Fruit fly (Drosophila melanogaster) whole organism, embryonic: ENCODE results near the gene GC.

Experiments
- Abd-B ChIP-seq: fragments of 200-800 bp; sonication (Bioruptor generic); optimal IDR thresholded peaks from 2 replicates; lab custom pipeline; 2018; ENCODE audit warnings: missing biosample characterization, mild to moderate bottlenecking, missing genetic modification characterization, moderate library complexity
- Ada2b ChIP-seq: fragments of 200-800 bp; sonication (Bioruptor generic); IDR thresholded peaks from 2 replicates; pipeline ENCODE4 v1.3.6; 2022; ENCODE audit warnings: missing biosample characterization, missing genetic modification characterization
- Antp ChIP-seq: fragments of 200-800 bp; sonication (Bioruptor generic); optimal IDR thresholded peaks from 3 replicates; lab custom pipeline; 2016; ENCODE audit warnings: missing biosample characterization, missing genetic modification characterization
- B-H1 ChIP-seq: fragments of 200-800 bp; sonication (Bioruptor generic); IDR thresholded peaks from 3 replicates; pipeline ENCODE4 v1.3.6; 2022; ENCODE audit warnings: missing biosample characterization, missing genetic modification characterization
- BtbVII ChIP-seq: fragments of 200-800 bp; sonication (Bioruptor generic); optimal IDR thresholded peaks from 3 replicates; lab custom pipeline; 2017; ENCODE audit warnings: missing biosample characterization, mild to moderate bottlenecking, missing genetic modification characterization
- CG10274 ChIP-seq: fragments of 200-800 bp; sonication (Bioruptor generic); optimal IDR thresholded peaks from 3 replicates; lab custom pipeline; 2017; ENCODE audit warnings: missing biosample characterization, mild to moderate bottlenecking, missing genetic modification characterization
- CG10979 ChIP-seq: fragments of 200-800 bp; sonication (Bioruptor generic); optimal IDR thresholded peaks from 2 replicates; lab custom pipeline; 2018; ENCODE audit warnings: missing biosample characterization, mild to moderate bottlenecking, missing genetic modification characterization, moderate library complexity
- CG11398 ChIP-seq: fragments of 200-800 bp; sonication (Bioruptor generic); optimal IDR thresholded peaks from 2 replicates; lab custom pipeline; 2016; ENCODE audit warnings: missing biosample characterization, missing genetic modification characterization
- CG11456 ChIP-seq: fragments of 200-800 bp; sonication (Bioruptor generic); IDR thresholded peaks from 3 replicates; pipeline ENCODE4 v1.3.6; 2022; ENCODE audit warnings: missing biosample characterization, missing genetic modification characterization
- CG17361 ChIP-seq: fragments of 200-800 bp; sonication (Bioruptor generic); IDR thresholded peaks from 3 replicates; pipeline ENCODE4 v1.3.6; 2022; ENCODE audit warnings: missing biosample characterization, missing genetic modification characterization
- CG18764 ChIP-seq: fragments of 200-800 bp; sonication (Bioruptor generic); optimal IDR thresholded peaks from 3 replicates; lab custom pipeline; 2016; ENCODE audit warnings: missing biosample characterization, missing genetic modification characterization
- CG3163 ChIP-seq: fragments of 200-800 bp; sonication (Bioruptor generic); optimal IDR thresholded peaks from 3 replicates; lab custom pipeline; 2016; ENCODE audit warnings: missing biosample characterization, missing genetic modification characterization
- CG3847 ChIP-seq: fragments of 200-800 bp; sonication (Bioruptor generic); IDR thresholded peaks from 2 replicates; pipeline ENCODE4 v1.3.6; 2022; ENCODE audit warnings: missing biosample characterization, missing genetic modification characterization
- CG4360 ChIP-seq: fragments of 200-800 bp; sonication (Bioruptor generic); IDR thresholded peaks from 2 replicates; pipeline ENCODE4 v1.3.6; 2022; ENCODE audit warnings: missing biosample characterization, missing genetic modification characterization
- CG43689 ChIP-seq: fragments of 200-800 bp; sonication (Bioruptor generic); IDR thresholded peaks from 2 replicates; pipeline ENCODE4 v1.3.6; 2022; ENCODE audit warnings: missing biosample characterization, missing genetic modification characterization
- CG4820 ChIP-seq: fragments of 200-800 bp; sonication (Bioruptor generic); optimal IDR thresholded peaks from 3 replicates; lab custom pipeline; 2016; ENCODE audit warnings: missing biosample characterization, missing genetic modification characterization
- CG5953 ChIP-seq: fragments of 200-800 bp; sonication (Bioruptor generic); IDR thresholded peaks from 2 replicates; pipeline ENCODE4 v1.3.6; 2022; ENCODE audit warnings: missing biosample characterization, missing genetic modification characterization
- CG7357 ChIP-seq: fragments of 200-800 bp; sonication (Bioruptor generic); IDR thresholded peaks from 3 replicates; pipeline ENCODE4 v1.3.6; 2022; ENCODE audit warnings: missing biosample characterization, missing genetic modification characterization
- CG7963 ChIP-seq: fragments of 200-800 bp; sonication (Bioruptor generic); IDR thresholded peaks from 3 replicates; pipeline ENCODE4 v1.3.6; 2022; ENCODE audit warnings: missing biosample characterization, missing genetic modification characterization; ENCODE audit not compliant: partially characterized antibody
- CG8089 ChIP-seq: fragments of 200-800 bp; sonication (Bioruptor generic); optimal IDR thresholded peaks from 3 replicates; lab custom pipeline; 2016; ENCODE audit warnings: missing biosample characterization, missing genetic modification characterization
- CG8478 ChIP-seq: fragments of >200 bp; optimal IDR thresholded peaks from 2 replicates; lab custom pipeline; 2018
- CkIIα-i1 ChIP-seq: fragments of 200-800 bp; sonication (Bioruptor generic); IDR thresholded peaks from 2 replicates; pipeline ENCODE4 v1.3.6; 2022; ENCODE audit warnings: missing biosample characterization, missing genetic modification characterization
- CrebB ChIP-seq: fragments of 200-800 bp; sonication (Bioruptor generic); optimal IDR thresholded peaks from 3 replicates; lab custom pipeline; 2018; ENCODE audit warnings: missing biosample characterization, mild to moderate bottlenecking, missing genetic modification characterization
- D ChIP-seq, 2 experiments: fragments of 200-800 bp in 1 of 2; fragments of >200 bp in 1 of 2; sonication (Bioruptor generic) in 1 of 2; optimal IDR thresholded peaks; 2 replicates in 1 of 2; 3 replicates in 1 of 2; lab custom pipeline; 2017; ENCODE audit warnings: mild to moderate bottlenecking in 1 of 2, missing biosample characterization in 1 of 2, missing genetic modification characterization in 1 of 2, missing genetic modification reagents in 1 of 2
- Dfd ChIP-seq, 2 experiments: fragments of >200 bp; optimal IDR thresholded peaks; 2 replicates each; lab custom pipeline; 2017; ENCODE audit warnings: missing biosample characterization in 2 of 2, missing genetic modification characterization in 2 of 2
- Dip2 ChIP-seq: fragments of 200-800 bp; sonication (Bioruptor generic); IDR thresholded peaks from 2 replicates; pipeline ENCODE4 v1.3.6; 2022; ENCODE audit warnings: missing biosample characterization, missing genetic modification characterization
- Dref ChIP-seq: fragments of 200-800 bp; sonication (Bioruptor generic); IDR thresholded peaks from 2 replicates; pipeline ENCODE4 v1.3.6; 2022; ENCODE audit warnings: missing biosample characterization, missing genetic modification characterization
- Eip74EF ChIP-seq, 2 experiments: fragments of 200-800 bp in 1 of 2; fragments of >200 bp in 1 of 2; sonication (Bioruptor generic) in 1 of 2; optimal IDR thresholded peaks; 2 replicates each; lab custom pipeline; 2017 to 2019; ENCODE audit warnings: missing biosample characterization in 2 of 2, missing genetic modification characterization in 2 of 2, mild to moderate bottlenecking in 1 of 2, moderate library complexity in 1 of 2
- Ets65A ChIP-seq: fragments of 200-800 bp; sonication (Bioruptor generic); peaks from one replicate; lab custom pipeline; 2016; ENCODE audit warnings: missing biosample characterization, missing genetic modification characterization
- Fer2 ChIP-seq: fragments of 200-800 bp; sonication (Bioruptor generic); optimal IDR thresholded peaks from 2 replicates; lab custom pipeline; 2018; ENCODE audit warnings: missing biosample characterization, mild to moderate bottlenecking, missing genetic modification characterization, moderate library complexity
- Kr ChIP-seq: fragments of 200-800 bp; sonication (Bioruptor generic); optimal IDR thresholded peaks from 2 replicates; lab custom pipeline; 2017; ENCODE audit warnings: missing biosample characterization, mild to moderate bottlenecking, missing genetic modification characterization
- NFAT ChIP-seq: fragments of 200-800 bp; sonication (Bioruptor generic); IDR thresholded peaks from 2 replicates; pipeline ENCODE4 v1.3.6; 2022; ENCODE audit warnings: missing biosample characterization, missing genetic modification characterization
- Neu2 ChIP-seq: fragments of 200-800 bp; sonication (Bioruptor generic); optimal IDR thresholded peaks from 3 replicates; lab custom pipeline; 2016; ENCODE audit warnings: missing biosample characterization, missing genetic modification characterization, borderline replicate concordance
- TFAM ChIP-seq: fragments of 200-800 bp; sonication (Bioruptor generic); optimal IDR thresholded peaks from 2 replicates; lab custom pipeline; 2017; ENCODE audit warnings: missing biosample characterization, missing genetic modification characterization, inconsistent platforms
- Trl ChIP-seq, 3 experiments: fragments of >200 bp in 2 of 3; fragments of 200-800 bp in 1 of 3; sonication (Bioruptor generic) in 1 of 3; optimal IDR thresholded peaks; 2 replicates in 1 of 3; 3 replicates in 2 of 3; lab custom pipeline; 2016 to 2017; ENCODE audit warnings: missing biosample characterization in 1 of 3, missing genetic modification characterization in 1 of 3
- Xbp1 ChIP-seq: fragments of 200-800 bp; sonication (Bioruptor generic); optimal IDR thresholded peaks from 3 replicates; lab custom pipeline; 2016; ENCODE audit warnings: missing biosample characterization, mild to moderate bottlenecking, missing genetic modification characterization
- bsh ChIP-seq, 2 experiments: fragments of 200-800 bp; sonication (Bioruptor generic); optimal IDR thresholded peaks; 2 replicates each; lab custom pipeline; 2017 to 2018; ENCODE audit warnings: mild to moderate bottlenecking in 2 of 2, missing biosample characterization in 2 of 2, missing genetic modification characterization in 2 of 2, moderate library complexity in 1 of 2
- chn ChIP-seq: fragments of 200-800 bp; sonication (Bioruptor generic); optimal IDR thresholded peaks from 2 replicates; lab custom pipeline; 2016; ENCODE audit warnings: missing biosample characterization, missing genetic modification characterization
- gcm ChIP-seq: fragments of 200-800 bp; sonication (Bioruptor generic); optimal IDR thresholded peaks from 2 replicates; lab custom pipeline; 2019; ENCODE audit warnings: missing biosample characterization, mild to moderate bottlenecking, missing genetic modification characterization, moderate library complexity
- gcm2 ChIP-seq: fragments of 200-800 bp; sonication (Bioruptor generic); optimal IDR thresholded peaks from 2 replicates; lab custom pipeline; 2016; ENCODE audit warnings: missing biosample characterization, missing genetic modification characterization
- gem ChIP-seq: fragments of 200-800 bp; sonication (Bioruptor generic); optimal IDR thresholded peaks from 2 replicates; lab custom pipeline; 2019; ENCODE audit warnings: missing biosample characterization, mild to moderate bottlenecking, missing genetic modification characterization, moderate library complexity
- jumu ChIP-seq: fragments of 200-800 bp; sonication (Bioruptor generic); optimal IDR thresholded peaks from 3 replicates; lab custom pipeline; 2016; ENCODE audit warnings: missing biosample characterization, missing genetic modification characterization
- klu ChIP-seq: fragments of 200-800 bp; sonication (Bioruptor generic); IDR thresholded peaks from 2 replicates; pipeline ENCODE4 v1.3.6; 2022; ENCODE audit warnings: missing biosample characterization, missing genetic modification characterization
- peb ChIP-seq: fragments of 200-800 bp; sonication (Bioruptor generic); IDR thresholded peaks from 2 replicates; pipeline ENCODE4 v1.3.6; 2022; ENCODE audit warnings: missing biosample characterization, missing genetic modification characterization
- rib ChIP-seq: fragments of 200-800 bp; sonication (Bioruptor generic); IDR thresholded peaks from 2 replicates; pipeline ENCODE4 v1.3.6; 2022; ENCODE audit warnings: missing biosample characterization, missing genetic modification characterization
- tin ChIP-seq: fragments of 200-800 bp; sonication (Bioruptor generic); optimal IDR thresholded peaks from 3 replicates; lab custom pipeline; 2016; ENCODE audit warnings: missing biosample characterization, missing genetic modification characterization
- vnd ChIP-seq: fragments of 200-800 bp; sonication (Bioruptor generic); IDR thresholded peaks from 3 replicates; pipeline ENCODE4 v1.3.6; 2022; ENCODE audit warnings: missing biosample characterization, missing genetic modification characterization; ENCODE audit not compliant: partially characterized antibody
- z ChIP-seq: fragments of 200-800 bp; sonication (Bioruptor generic); IDR thresholded peaks from 3 replicates; pipeline ENCODE4 v1.3.6; 2022; ENCODE audit warnings: missing biosample characterization, missing genetic modification characterization

The GC gene

dm6 chr3L:1592822-1593452 is 36.2 kb downstream of the GC start (continued):
- TF ChIP-seq Trl (optimal IDR thresholded peaks at IDR 0.05; lab: Kevin White, UChicago) = peak in 1 of 2 experiments; percentile 86
- no peak for TF ChIP-seq Trl (GFP tag; optimal IDR thresholded peaks at IDR 0.05; lab: Kevin White, UChicago)
- no peak for TF ChIP-seq CG3847 (GFP tag; lab: Robert Waterston, UW)
- no peak for TF ChIP-seq gcm2 (GFP tag; lab: Kevin White, UChicago)
- peak; percentile 73 for TF ChIP-seq Ets65A (GFP tag; lab: Kevin White, UChicago)
- TF ChIP-seq z = peak; percentile 94
- peak; percentile 45 for TF ChIP-seq D (optimal IDR thresholded peaks at IDR 0.05; lab: Kevin White, UChicago)
- TF ChIP-seq D (GFP tag; optimal IDR thresholded peaks at IDR 0.05; lab: Kevin White, UChicago) = no peak
- 0 out of 3 replicates have a peak, but pooled peaks have one; percentile 8 for TF ChIP-seq CG7963 (GFP tag; lab: Robert Waterston, UW)
- TF ChIP-seq jumu = no peak
- peak in 1 of 2 experiments; percentile 85 for TF ChIP-seq Dfd (GFP tag; optimal IDR thresholded peaks at IDR 0.05; lab: Kevin White, UChicago)
- TF ChIP-seq bsh (GFP tag; optimal IDR thresholded peaks at IDR 0.05; lab: Kevin White, UChicago) = peak in 1 of 2 experiments; percentile 14

- TF ChIP-seq CG4360 (GFP tag; lab: Robert Waterston, UW) = no peak
- no peak for TF ChIP-seq CG17361 (GFP tag; lab: Robert Waterston, UW)
- no peak for TF ChIP-seq peb (GFP tag; lab: Robert Waterston, UW)
- TF ChIP-seq NFAT = 0 out of 2 replicates have a peak, but pooled peaks have one; percentile 41
- no peak; the same call in 2 of the 3 replicates for TF ChIP-seq B-H1 (GFP tag; lab: Robert Waterston, UW)
- TF ChIP-seq rib (GFP tag; lab: Robert Waterston, UW) = peak; percentile 93
- no peak for TF ChIP-seq CG8478 (lab: Kevin White, UChicago)
- no peak for TF ChIP-seq Dref (GFP tag; lab: Robert Waterston, UW)
- no peak for TF ChIP-seq vnd (GFP tag; lab: Robert Waterston, UW)
- TF ChIP-seq CkIIα-i1 = no peak
- no peak for TF ChIP-seq Neu2 (GFP tag; lab: Kevin White, UChicago)
- TF ChIP-seq Dip2 (GFP tag; lab: Robert Waterston, UW) = no peak
- TF ChIP-seq CG7357 = no peak
- TF ChIP-seq chn = no peak
- peak; percentile 16 for TF ChIP-seq Xbp1
- TF ChIP-seq CG3163 (GFP tag; lab: Kevin White, UChicago) = peak; percentile 16
- TF ChIP-seq BtbVII = peak; percentile 96
- no peak for TF ChIP-seq Kr (GFP tag; lab: Kevin White, UChicago)
- peak; percentile 43 for TF ChIP-seq CG11398 (GFP tag; lab: Kevin White, UChicago)
- TF ChIP-seq klu (GFP tag; lab: Robert Waterston, UW) = no peak
- TF ChIP-seq TFAM = no peak
- peak in 1 of 2 experiments; percentile 46 for TF ChIP-seq Eip74EF (GFP tag; optimal IDR thresholded peaks at IDR 0.05; lab: Kevin White, UChicago)
- TF ChIP-seq CG4820 (GFP tag; lab: Kevin White, UChicago) = no peak
- no peak for TF ChIP-seq CG18764 (GFP tag; lab: Kevin White, UChicago)
- TF ChIP-seq Ada2b (GFP tag; lab: Robert Waterston, UW) = peak; percentile 52
- TF ChIP-seq CG5953 (GFP tag; lab: Robert Waterston, UW) = 0 out of 2 replicates have a peak, but pooled peaks have one; percentile 50
- no peak for TF ChIP-seq Antp (GFP tag; lab: Kevin White, UChicago)
- no peak for TF ChIP-seq Abd-B
- TF ChIP-seq tin (GFP tag; lab: Kevin White, UChicago) = no peak
- peak; percentile 76 for TF ChIP-seq CG11456 (GFP tag; lab: Robert Waterston, UW)
- no peak for TF ChIP-seq CG10979 (tag; lab: Kevin White, UChicago)
- TF ChIP-seq Fer2 = peak; percentile 84
- TF ChIP-seq CrebB (tag; lab: Kevin White, UChicago) = peak; percentile 75
- TF ChIP-seq gem (tag; lab: Kevin White, UChicago) = no peak
- no peak for TF ChIP-seq gcm (GFP tag; lab: Kevin White, UChicago)
- peak; percentile 71 for TF ChIP-seq CG10274
- no peak for TF ChIP-seq CG43689
- TF ChIP-seq CG8089 (GFP tag; lab: Kevin White, UChicago) = peak; percentile 26
Observed at dm6 chr3L:1591692-1592371, 37.3 kb downstream of the GC start.
